Worm (Caenorhabditis elegans): Measurements from ENCODE around the gene ikke-1.

DNA sequence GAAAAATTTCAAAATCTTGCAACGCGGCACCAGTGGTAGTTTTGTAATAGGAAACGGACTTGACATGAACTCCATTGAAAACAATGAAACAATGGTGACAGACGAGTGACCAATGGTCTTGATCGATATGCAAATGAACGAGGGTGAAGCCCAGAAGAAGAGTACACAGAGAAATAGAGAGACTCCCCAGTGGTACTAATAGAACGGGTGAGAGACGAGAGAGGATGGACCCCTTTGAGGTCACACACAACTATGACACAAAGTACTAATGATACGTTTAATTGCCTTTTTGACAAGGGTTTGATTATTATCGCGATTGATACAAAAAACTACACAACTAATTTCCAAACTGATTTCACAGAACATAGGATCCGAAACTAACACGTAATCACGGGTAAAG lies 40.5 kb downstream of the ikke-1 start, which contains the start of gene F59B2.8:
- TF ChIP-seq sox-4 (tag; optimal IDR thresholded peaks at IDR 0.05) (no peak), hlh-13 (GFP tag; optimal IDR thresholded peaks at IDR 0.05) (no peak), pax-1 (tag; optimal IDR thresholded peaks at IDR 0.05) (no peak), F13H6.1 (tag; optimal IDR thresholded peaks at IDR 0.05) (no peak), pros-1 (tag; optimal IDR thresholded peaks at IDR 0.05) (no peak), elt-2 (tag; optimal IDR thresholded peaks at IDR 0.05) (no peak)
